Worm (Caenorhabditis elegans) whole organism, mixed stage, embryonic: Measurements from ENCODE around the gene tbx-34.

Experiments
- bed-3 ChIP-seq: fragments of 200-800 bp; sonication (Bioruptor generic); optimal IDR thresholded peaks from 3 replicates; lab custom pipeline; 2018; ENCODE audit warnings: mild to moderate bottlenecking, missing genetic modification characterization, moderate library complexity, missing compliant biosample characterization
- blmp-1 ChIP-seq: fragments of 150-350 bp; optimal IDR thresholded peaks from 2 replicates; lab custom pipeline; 2014; ENCODE audit warnings: missing biosample characterization, missing genetic modification characterization
- ceh-43 ChIP-seq: fragments of 200-800 bp; sonication (Bioruptor generic); optimal IDR thresholded peaks from 2 replicates; lab custom pipeline; 2018; ENCODE audit warnings: mild to moderate bottlenecking, missing genetic modification characterization, moderate library complexity, missing compliant biosample characterization
- ces-1 ChIP-seq: fragments of 150-350 bp; optimal IDR thresholded peaks from 2 replicates; lab custom pipeline; 2014; ENCODE audit warnings: missing biosample characterization, missing genetic modification reagents, missing genetic modification characterization
- cnd-1 ChIP-seq: fragments of 200-800 bp; sonication (Bioruptor generic); optimal IDR thresholded peaks from 2 replicates; lab custom pipeline; 2018; ENCODE audit warnings: mild to moderate bottlenecking, missing genetic modification characterization, missing compliant biosample characterization
- elt-1 ChIP-seq: sonication (generic microtip); optimal IDR thresholded peaks from 2 replicates; lab custom pipeline; 2017; ENCODE audit warnings: missing genetic modification characterization, mild to moderate bottlenecking, missing compliant biosample characterization, antibody characterized with exemption, moderate library complexity, borderline replicate concordance; ENCODE audit not compliant: insufficient read depth
- elt-3 ChIP-seq: fragments of 150-350 bp; optimal IDR thresholded peaks from 2 replicates; lab custom pipeline; 2014; ENCODE audit warnings: missing biosample characterization, missing genetic modification characterization
- flh-1 ChIP-seq: fragments of 200-800 bp; sonication (Bioruptor generic); optimal IDR thresholded peaks from 2 replicates; lab custom pipeline; 2018; ENCODE audit warnings: mild to moderate bottlenecking, missing genetic modification characterization, moderate library complexity, missing compliant biosample characterization
- ham-2 ChIP-seq: fragments of 200-800 bp; sonication (Bioruptor generic); optimal IDR thresholded peaks from 2 replicates; lab custom pipeline; 2018; ENCODE audit warnings: mild to moderate bottlenecking, missing genetic modification characterization, missing compliant biosample characterization
- lin-13 ChIP-seq: fragments of 150-350 bp; optimal IDR thresholded peaks from 2 replicates; lab custom pipeline; 2014; ENCODE audit warnings: missing biosample characterization, missing genetic modification characterization
- lin-32 ChIP-seq: fragments of 200-800 bp; sonication (Bioruptor generic); optimal IDR thresholded peaks from 2 replicates; lab custom pipeline; 2018; ENCODE audit warnings: mild to moderate bottlenecking, missing genetic modification characterization, missing compliant biosample characterization
- lsy-2 ChIP-seq: fragments of 150-350 bp; optimal IDR thresholded peaks from 2 replicates; lab custom pipeline; 2014; ENCODE audit warnings: missing biosample characterization, missing genetic modification characterization
- mep-1 ChIP-seq: fragments of 150-350 bp; optimal IDR thresholded peaks from 2 replicates; lab custom pipeline; 2017; ENCODE audit warnings: missing biosample characterization, missing genetic modification reagents, missing genetic modification characterization, inconsistent platforms
- mls-2 ChIP-seq: sonication (generic microtip); optimal IDR thresholded peaks from 2 replicates; lab custom pipeline; 2016; ENCODE audit warnings: mild to moderate bottlenecking, missing genetic modification characterization, moderate library complexity, missing compliant biosample characterization
- nhr-12 ChIP-seq: fragments of 150-350 bp; optimal IDR thresholded peaks from 2 replicates; lab custom pipeline; 2014; ENCODE audit warnings: missing biosample characterization, missing genetic modification characterization
- nhr-237 ChIP-seq: fragments of 150-350 bp; optimal IDR thresholded peaks from 2 replicates; lab custom pipeline; 2014; ENCODE audit warnings: missing biosample characterization, missing genetic modification characterization
- nhr-28 ChIP-seq: fragments of 150-350 bp; optimal IDR thresholded peaks from 2 replicates; lab custom pipeline; 2014; ENCODE audit warnings: missing biosample characterization, missing genetic modification characterization
- pha-4 ChIP-seq: fragments of 150-350 bp; optimal IDR thresholded peaks from 2 replicates; lab custom pipeline; 2018; ENCODE audit warnings: missing biosample characterization, missing genetic modification reagents, missing genetic modification characterization
- sem-2 ChIP-seq: fragments of 200-800 bp; sonication (Bioruptor generic); optimal IDR thresholded peaks from 2 replicates; lab custom pipeline; 2018; ENCODE audit warnings: mild to moderate bottlenecking, missing genetic modification characterization, missing compliant biosample characterization
- snpc-4 ChIP-seq: fragments of 150-350 bp; optimal IDR thresholded peaks from 2 replicates; lab custom pipeline; 2014; ENCODE audit warnings: missing biosample characterization, missing genetic modification characterization
- sptf-1 ChIP-seq: sonication (generic microtip); optimal IDR thresholded peaks from 2 replicates; lab custom pipeline; 2017; ENCODE audit warnings: mild to moderate bottlenecking, missing genetic modification characterization, moderate library complexity, missing compliant biosample characterization
- tbx-8 ChIP-seq: fragments of 200-800 bp; sonication (Bioruptor generic); optimal IDR thresholded peaks from 2 replicates; lab custom pipeline; 2018; ENCODE audit warnings: mild to moderate bottlenecking, missing genetic modification characterization, moderate library complexity, missing compliant biosample characterization
- unc-120 ChIP-seq: sonication (generic microtip); optimal IDR thresholded peaks from 2 replicates; lab custom pipeline; 2017; ENCODE audit warnings: missing genetic modification characterization, missing compliant biosample characterization; ENCODE audit not compliant: poor library complexity, severe bottlenecking
- unc-39 ChIP-seq: fragments of 150-350 bp; optimal IDR thresholded peaks from 2 replicates; lab custom pipeline; 2014; ENCODE audit warnings: missing biosample characterization, missing genetic modification characterization
- unc-62 ChIP-seq: fragments of 150-350 bp; optimal IDR thresholded peaks from 2 replicates; lab custom pipeline; 2014; ENCODE audit warnings: missing biosample characterization, missing genetic modification reagents, missing genetic modification characterization
- zip-8 ChIP-seq: fragments of 150-350 bp; optimal IDR thresholded peaks from 2 replicates; lab custom pipeline; 2014; ENCODE audit warnings: missing biosample characterization, missing genetic modification characterization
- ztf-11 ChIP-seq: fragments of 150-350 bp; optimal IDR thresholded peaks from 2 replicates; lab custom pipeline; 2014; ENCODE audit warnings: missing biosample characterization, missing genetic modification characterization

Gene tbx-34

ce11 chrIII:11218150-11218841 is at the start of gene tbx-34, which contains the start of gene wht-8:
Gene tbx-34 (minus strand): TSS chrIII:11218250.
Gene wht-8 (plus strand): TSS chrIII:11218791.
- TF ChIP-seq cnd-1 (tag; lab: Kevin White, UChicago) (no peak), elt-3 (tag; lab: Kevin White, UChicago) (no peak), mls-2 (tag; lab: Kevin White, UChicago) (no peak), blmp-1 (tag; lab: Kevin White, UChicago) (no peak), flh-1 (GFP tag; lab: Kevin White, UChicago) (no peak), zip-8 (no peak), nhr-28 (no peak), sptf-1 (tag; lab: Kevin White, UChicago) (no peak)
- TF ChIP-seq, all 35 proteins: peak for 0

ce11 chrIII:11267372-11267771 is 49.3 kb upstream of the tbx-34 start:
- TF ChIP-seq blmp-1 (tag; lab: Kevin White, UChicago) (no peak), elt-1 (tag; lab: Kevin White, UChicago) (peak; percentile 80)

ce11 chrIII:11262089-11262488 is 44.0 kb upstream of the tbx-34 start:
- TF ChIP-seq cnd-1 (tag; lab: Kevin White, UChicago) (no peak), nhr-28 (no peak), unc-62 (GFP tag; lab: Kevin White, UChicago) (no peak), snpc-4 (no peak)
- TF ChIP-seq, all 35 proteins: peak for 0

DNA sequence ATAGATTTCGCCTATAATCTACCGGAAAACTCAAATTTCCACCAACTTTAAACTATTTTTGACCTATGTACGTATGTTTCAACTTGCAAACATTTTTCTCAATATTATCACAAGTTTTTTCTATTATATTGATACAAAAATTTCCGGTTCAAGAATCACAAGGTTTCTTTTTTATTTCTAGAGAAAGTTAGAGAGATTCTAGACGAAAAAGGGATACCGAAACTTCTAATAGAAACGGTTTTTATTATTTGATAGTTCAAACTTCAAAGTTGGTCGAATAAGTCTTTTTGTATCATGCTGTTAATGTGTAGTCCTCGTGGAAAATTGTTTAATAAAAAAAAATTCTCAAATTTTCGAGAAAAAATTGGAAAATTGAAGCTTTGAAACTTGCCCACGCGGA is 37.0 kb upstream of the tbx-34 start:
- no peak for TF ChIP-seq sem-2
- no peak for TF ChIP-seq mep-1
- TF ChIP-seq sptf-1 (tag; lab: Kevin White, UChicago): no peak
- TF ChIP-seq nhr-237: no peak
- no peak for TF ChIP-seq nhr-28
- TF ChIP-seq tbx-8 (GFP tag; lab: Kevin White, UChicago): no peak
- no peak for TF ChIP-seq unc-39 (tag; lab: Kevin White, UChicago)
- TF ChIP-seq lin-13 (tag; lab: Kevin White, UChicago): no peak
- TF ChIP-seq ham-2 (GFP tag; lab: Kevin White, UChicago): no peak
- no peak for TF ChIP-seq unc-120 (tag; lab: Kevin White, UChicago)
- TF ChIP-seq elt-1 (tag; lab: Kevin White, UChicago): no peak
- no peak for TF ChIP-seq ces-1 (GFP tag; lab: Kevin White, UChicago)
- TF ChIP-seq elt-3 (tag; lab: Kevin White, UChicago): no peak
- TF ChIP-seq nhr-12 (tag; lab: Kevin White, UChicago): no peak
- no peak for TF ChIP-seq ztf-11 (tag; lab: Kevin White, UChicago)
- no peak for TF ChIP-seq ceh-43 (GFP tag; lab: Kevin White, UChicago)
- TF ChIP-seq pha-4: no peak

ce11 chrIII:11251718-11252441 is 33.8 kb upstream of the tbx-34 start, which contains the start of gene Y47D3A.32:
Gene Y47D3A.32 (plus strand): TSS chrIII:11252391.
- TF ChIP-seq nhr-237: no peak
- no peak for TF ChIP-seq zip-8
- TF ChIP-seq lsy-2: no peak
- no peak for TF ChIP-seq bed-3 (GFP tag; lab: Kevin White, UChicago)
- TF ChIP-seq lin-32: no peak
- no peak for TF ChIP-seq mls-2 (tag; lab: Kevin White, UChicago)

DNA sequence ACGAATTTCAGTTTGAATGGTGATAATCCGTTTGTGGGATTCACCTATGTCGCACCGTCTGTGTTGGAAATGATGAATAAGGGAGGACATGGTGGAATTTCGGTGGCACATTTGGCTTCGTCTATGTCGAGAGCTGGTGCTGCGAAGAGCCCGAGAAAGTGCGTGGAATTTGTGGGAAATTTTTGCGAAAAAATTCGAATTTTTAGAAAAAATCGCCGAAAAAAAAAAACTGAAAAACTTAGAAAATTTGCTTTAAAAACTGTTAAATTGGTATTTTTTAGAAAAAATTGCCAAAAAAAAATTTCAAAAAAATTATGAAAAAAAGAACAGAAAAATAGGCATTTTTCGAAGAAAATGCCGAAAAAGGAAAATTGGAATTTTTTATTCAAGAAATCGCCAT is 30.8 kb upstream of the tbx-34 start:
- no peak for TF ChIP-seq nhr-28
